Worm (Caenorhabditis elegans) whole organism, young adult: ENCODE measurements around the gene F42A8.1.

Experiments used
- die-1 ChIP-seq: sonication (generic microtip); optimal IDR thresholded peaks from 2 replicates; lab custom pipeline; 2016; ENCODE audit warnings: missing genotype, mild to moderate bottlenecking, missing genetic modification characterization, missing compliant biosample characterization
- dpff-1 ChIP-seq: sonication (generic microtip); optimal IDR thresholded peaks from 2 replicates; lab custom pipeline; 2017; ENCODE audit warnings: mild to moderate bottlenecking, missing genetic modification characterization, missing compliant biosample characterization
- hrde-1 ChIP-seq: sonication (generic microtip); optimal IDR thresholded peaks from 2 replicates; lab custom pipeline; 2016; ENCODE audit warnings: missing genetic modification characterization, mild to moderate bottlenecking, missing compliant biosample characterization, moderate library complexity, missing genotype, missing genetic modification reagents, borderline replicate concordance
- nhr-90 ChIP-seq: sonication (generic microtip); optimal IDR thresholded peaks from 2 replicates; lab custom pipeline; 2016; ENCODE audit warnings: missing genotype, mild to moderate bottlenecking, missing genetic modification characterization, missing compliant biosample characterization
- ztf-3 ChIP-seq: fragments of 200-800 bp; sonication (Bioruptor generic); optimal IDR thresholded peaks from 2 replicates; lab custom pipeline; 2018; ENCODE audit warnings: mild to moderate bottlenecking, missing genetic modification characterization, missing compliant biosample characterization

DNA sequence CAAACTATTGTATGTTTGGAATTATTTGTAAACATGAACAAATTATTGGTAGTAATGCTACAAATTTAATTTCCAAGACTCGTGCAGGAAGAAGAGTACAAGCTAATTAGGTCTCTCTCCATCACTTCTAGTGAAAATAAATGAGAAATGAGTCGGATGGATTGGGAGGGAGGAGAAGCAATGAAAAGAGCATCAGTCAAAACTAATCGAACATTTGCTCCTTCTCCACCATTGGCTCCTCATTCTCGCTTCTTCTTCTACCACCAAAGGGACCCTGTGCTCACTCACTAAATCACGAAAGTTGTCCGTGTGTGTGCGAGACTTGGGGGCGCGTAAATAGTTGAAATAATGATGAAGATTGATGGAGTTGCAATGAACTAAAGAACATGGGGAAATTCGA, 39.6 kb downstream of the F42A8.1 start:
- TF ChIP-seq ztf-3 (GFP tag; lab: Kevin White, UChicago) (no peak), die-1 (tag; lab: Kevin White, UChicago) (no peak), hrde-1 (tag; lab: Kevin White, UChicago) (no peak), dpff-1 (tag; lab: Kevin White, UChicago) (no peak), nhr-90 (tag; lab: Kevin White, UChicago) (no peak)
